Worm (Caenorhabditis elegans) whole organism, L1 larva: Measurements from ENCODE around the gene twk-5.
A peak's percentile ranks its signal among the peaks of the same experiment; 100 is the strongest.

Source experiments
- ama-1 ChIP-seq: fragments of 150-350 bp; optimal IDR thresholded peaks from 2 replicates; lab custom pipeline; 2014
- blmp-1 ChIP-seq: fragments of 150-350 bp; optimal IDR thresholded peaks from 2 replicates; lab custom pipeline; 2014; ENCODE audit warnings: missing biosample characterization, missing genetic modification characterization
- ceh-82 ChIP-seq, 3 experiments: fragments of 150-350 bp in 1 of 3; sonication (generic microtip) in 2 of 3; optimal IDR thresholded peaks; 2 replicates each; lab custom pipeline; 2014 to 2017; ENCODE audit warnings: missing biosample characterization in 3 of 3, missing genetic modification characterization in 3 of 3
- nhr-77 ChIP-seq: fragments of 150-350 bp; optimal IDR thresholded peaks from 2 replicates; lab custom pipeline; 2014; ENCODE audit warnings: missing biosample characterization, missing genetic modification characterization
- unc-62 ChIP-seq: fragments of 150-350 bp; optimal IDR thresholded peaks from 2 replicates; lab custom pipeline; 2014; ENCODE audit warnings: missing biosample characterization, missing genetic modification reagents, missing genetic modification characterization
- zag-1 ChIP-seq: fragments of 150-350 bp; optimal IDR thresholded peaks from 2 replicates; lab custom pipeline; 2014; ENCODE audit warnings: missing biosample characterization, missing genetic modification characterization

DNA sequence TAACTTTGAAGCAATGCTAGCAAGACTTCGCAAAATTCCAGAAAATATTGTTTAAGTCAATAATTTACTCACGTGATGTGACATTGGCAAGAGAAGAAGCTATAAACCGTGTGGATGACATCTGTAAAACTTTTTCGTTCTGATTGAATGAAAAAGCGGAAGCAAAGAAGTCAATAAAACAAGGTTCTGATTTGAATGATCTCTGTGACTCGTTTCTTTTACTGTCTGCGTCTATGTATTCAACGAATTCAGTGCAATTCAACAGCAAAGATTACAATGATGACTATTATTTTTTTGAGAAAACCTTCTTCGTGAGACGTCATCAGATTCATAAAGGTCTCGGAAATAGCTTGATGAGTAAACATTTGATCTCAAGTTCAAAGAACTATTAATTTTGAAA lies 7.7 kb upstream of the twk-5 start, which contains the start of gene hacl-1:
- TF ChIP-seq zag-1 (tag; lab: Kevin White, UChicago) (no peak), unc-62 (GFP tag; lab: Kevin White, UChicago) (no peak), ceh-82 (tag; optimal IDR thresholded peaks at IDR 0.05; lab: Kevin White, UChicago) (no peak), blmp-1 (tag; lab: Kevin White, UChicago) (peak; percentile 44), ama-1 (lab: Kevin White, UChicago) (no peak), nhr-77 (tag; lab: Kevin White, UChicago) (no peak)
